Fruit fly (Drosophila melanogaster) whole organism, embryonic: ENCODE measurements around the gene Lgr1.
A peak's percentile ranks its signal among the peaks of the same experiment; 100 is the strongest.

ENCODE experiments used
- Aef1 ChIP-seq: fragments of 200-800 bp; sonication (Bioruptor generic); IDR thresholded peaks from 3 replicates; pipeline ENCODE4 v1.3.6; 2022; ENCODE audit warnings: missing biosample characterization, missing genetic modification characterization
- Antp ChIP-seq: fragments of 200-800 bp; sonication (Bioruptor generic); optimal IDR thresholded peaks from 3 replicates; lab custom pipeline; 2016; ENCODE audit warnings: missing biosample characterization, missing genetic modification characterization
- Bdp1 ChIP-seq: fragments of 200-800 bp; sonication (Bioruptor generic); optimal IDR thresholded peaks from 3 replicates; lab custom pipeline; 2016; ENCODE audit warnings: missing biosample characterization, missing genetic modification characterization
- CG11247 ChIP-seq: fragments of 200-800 bp; sonication (Bioruptor generic); IDR thresholded peaks from 2 replicates; pipeline ENCODE4 v1.3.6; 2022; ENCODE audit warnings: missing biosample characterization, missing genetic modification characterization
- CG11695 ChIP-seq: fragments of 200-800 bp; sonication (Bioruptor generic); IDR thresholded peaks from 3 replicates; pipeline ENCODE4 v1.3.6; 2022; ENCODE audit warnings: missing biosample characterization, missing genetic modification characterization
- CG1233 ChIP-seq: fragments of 200-800 bp; sonication (Bioruptor generic); optimal IDR thresholded peaks from 4 replicates; lab custom pipeline; 2018; ENCODE audit warnings: missing biosample characterization, mild to moderate bottlenecking, missing genetic modification characterization
- CG18262 ChIP-seq: fragments of 200-800 bp; optimal IDR thresholded peaks from 3 replicates; lab custom pipeline; 2019; ENCODE audit warnings: missing biosample characterization, mild to moderate bottlenecking, missing genetic modification characterization, moderate library complexity
- CG2678 ChIP-seq: fragments of 200-800 bp; sonication (Bioruptor generic); optimal IDR thresholded peaks from 3 replicates; lab custom pipeline; 2019; ENCODE audit warnings: missing biosample characterization, mild to moderate bottlenecking, missing genetic modification characterization, moderate library complexity
- CG2875 ChIP-seq: fragments of 200-800 bp; sonication (Bioruptor generic); optimal IDR thresholded peaks from 2 replicates; lab custom pipeline; 2017; ENCODE audit warnings: missing biosample characterization, mild to moderate bottlenecking, missing genetic modification characterization, missing genetic modification reagents
- CG43689 ChIP-seq: fragments of 200-800 bp; sonication (Bioruptor generic); IDR thresholded peaks from 2 replicates; pipeline ENCODE4 v1.3.6; 2022; ENCODE audit warnings: missing biosample characterization, missing genetic modification characterization
- CG4707 ChIP-seq: fragments of 200-800 bp; sonication (Bioruptor generic); optimal IDR thresholded peaks from 2 replicates; lab custom pipeline; 2018; ENCODE audit warnings: missing biosample characterization, mild to moderate bottlenecking, missing genetic modification characterization, moderate library complexity
- CG6765 ChIP-seq: fragments of 200-800 bp; sonication (Bioruptor generic); optimal IDR thresholded peaks from 3 replicates; lab custom pipeline; 2017; ENCODE audit warnings: missing biosample characterization, mild to moderate bottlenecking, missing genetic modification characterization
- CG6813 ChIP-seq: fragments of 200-800 bp; sonication (Bioruptor generic); optimal IDR thresholded peaks from 2 replicates; lab custom pipeline; 2017; ENCODE audit warnings: missing biosample characterization, missing genetic modification characterization, mild to moderate bottlenecking, moderate library complexity, missing genetic modification reagents
- CG7357 ChIP-seq: fragments of 200-800 bp; sonication (Bioruptor generic); IDR thresholded peaks from 3 replicates; pipeline ENCODE4 v1.3.6; 2022; ENCODE audit warnings: missing biosample characterization, missing genetic modification characterization
- CG8359 ChIP-seq: fragments of 200-800 bp; sonication (Bioruptor generic); optimal IDR thresholded peaks from 2 replicates; lab custom pipeline; 2017; ENCODE audit warnings: missing biosample characterization, mild to moderate bottlenecking, missing genetic modification characterization, borderline replicate concordance
- CG8924 ChIP-seq: fragments of 200-800 bp; optimal IDR thresholded peaks from 3 replicates; lab custom pipeline; 2019; ENCODE audit warnings: missing biosample characterization, mild to moderate bottlenecking, missing genetic modification characterization, moderate library complexity
- CG9437 ChIP-seq: fragments of 200-800 bp; sonication (Bioruptor generic); optimal IDR thresholded peaks from 2 replicates; lab custom pipeline; 2018; ENCODE audit warnings: missing biosample characterization, mild to moderate bottlenecking, missing genetic modification characterization
- CrebB ChIP-seq: fragments of 200-800 bp; sonication (Bioruptor generic); optimal IDR thresholded peaks from 3 replicates; lab custom pipeline; 2018; ENCODE audit warnings: missing biosample characterization, mild to moderate bottlenecking, missing genetic modification characterization
- D ChIP-seq, 2 experiments: fragments of 200-800 bp in 1 of 2; fragments of >200 bp in 1 of 2; sonication (Bioruptor generic) in 1 of 2; optimal IDR thresholded peaks; 2 replicates in 1 of 2; 3 replicates in 1 of 2; lab custom pipeline; 2017; ENCODE audit warnings: mild to moderate bottlenecking in 1 of 2, missing biosample characterization in 1 of 2, missing genetic modification characterization in 1 of 2, missing genetic modification reagents in 1 of 2
- D19B ChIP-seq: fragments of 200-800 bp; sonication (Bioruptor generic); optimal IDR thresholded peaks from 2 replicates; lab custom pipeline; 2017; ENCODE audit warnings: missing biosample characterization, mild to moderate bottlenecking, missing genetic modification characterization
- Elba2 ChIP-seq: fragments of 200-800 bp; sonication (Bioruptor generic); optimal IDR thresholded peaks from 3 replicates; lab custom pipeline; 2016; ENCODE audit warnings: missing biosample characterization, missing genetic modification characterization
- HLH3B ChIP-seq: fragments of 200-800 bp; sonication (Bioruptor generic); IDR thresholded peaks from 2 replicates; pipeline ENCODE4 v1.3.6; 2022; ENCODE audit warnings: missing biosample characterization, missing genetic modification characterization
- HLHmδ ChIP-seq: fragments of 200-800 bp; sonication (Bioruptor generic); optimal IDR thresholded peaks from 2 replicates; lab custom pipeline; 2018; ENCODE audit warnings: missing biosample characterization, mild to moderate bottlenecking, missing genetic modification characterization, moderate library complexity
- Lhr ChIP-seq: fragments of 200-800 bp; sonication (Bioruptor generic); optimal IDR thresholded peaks from 3 replicates; lab custom pipeline; 2017; ENCODE audit warnings: mild to moderate bottlenecking, missing biosample characterization, missing genetic modification reagents, missing genetic modification characterization
- Lpt ChIP-seq: fragments of >200 bp; optimal IDR thresholded peaks from 2 replicates; lab custom pipeline; 2018; ENCODE audit warnings: missing biosample characterization, missing genetic modification characterization
- Mrtf ChIP-seq: fragments of 200-800 bp; sonication (Bioruptor generic); IDR thresholded peaks from 3 replicates; pipeline ENCODE4 v1.3.6; 2022; ENCODE audit warnings: missing biosample characterization, missing genetic modification characterization
- Nf-YA ChIP-seq: fragments of 200-800 bp; sonication (Bioruptor generic); IDR thresholded peaks from 2 replicates; pipeline ENCODE4 v1.3.6; 2022; ENCODE audit warnings: missing biosample characterization, missing genetic modification characterization
- Nf-YB ChIP-seq: fragments of 200-800 bp; sonication (Bioruptor generic); optimal IDR thresholded peaks from 3 replicates; lab custom pipeline; 2019; ENCODE audit warnings: missing biosample characterization, mild to moderate bottlenecking, missing genetic modification characterization, moderate library complexity
- Oli ChIP-seq: fragments of 200-800 bp; sonication (Bioruptor generic); optimal IDR thresholded peaks from 2 replicates; lab custom pipeline; 2018; ENCODE audit warnings: missing biosample characterization, mild to moderate bottlenecking, missing genetic modification characterization, moderate library complexity
- Stat92E ChIP-seq, 3 experiments: fragments of >200 bp in 2 of 3; fragments of 200-800 bp in 1 of 3; sonication (Bioruptor generic) in 1 of 3; optimal IDR thresholded peaks; 2 replicates each; lab custom pipeline; 2017 to 2019; ENCODE audit warnings: missing biosample characterization in 3 of 3, missing genetic modification characterization in 3 of 3, mild to moderate bottlenecking in 1 of 3, moderate library complexity in 1 of 3
- Usf ChIP-seq: fragments of 200-800 bp; sonication (Bioruptor generic); optimal IDR thresholded peaks from 2 replicates; lab custom pipeline; 2017; ENCODE audit warnings: missing genotype, missing biosample characterization, missing genetic modification characterization
- ap ChIP-seq: fragments of 200-800 bp; sonication (Bioruptor generic); IDR thresholded peaks from 2 replicates; pipeline ENCODE4 v1.3.6; 2022; ENCODE audit warnings: missing biosample characterization, missing genetic modification characterization
- ash1 ChIP-seq: fragments of 200-800 bp; sonication (Bioruptor generic); optimal IDR thresholded peaks from 2 replicates; lab custom pipeline; 2018; ENCODE audit warnings: missing biosample characterization, mild to moderate bottlenecking, missing genetic modification characterization
- bbx ChIP-seq: fragments of 200-800 bp; sonication (Bioruptor generic); IDR thresholded peaks from 2 replicates; pipeline ENCODE4 v1.3.6; 2022; ENCODE audit warnings: missing biosample characterization, missing genetic modification characterization; ENCODE audit not compliant: partially characterized antibody
- corto ChIP-seq: fragments of 200-800 bp; sonication (Bioruptor generic); optimal IDR thresholded peaks from 2 replicates; lab custom pipeline; 2016; ENCODE audit warnings: missing biosample characterization, mild to moderate bottlenecking, missing genetic modification characterization, moderate library complexity
- dmrt99B ChIP-seq: fragments of 200-800 bp; sonication (Bioruptor generic); optimal IDR thresholded peaks from 2 replicates; lab custom pipeline; 2018; ENCODE audit warnings: missing biosample characterization, mild to moderate bottlenecking, missing genetic modification characterization, moderate library complexity
- fd102C ChIP-seq: fragments of 200-800 bp; sonication (Bioruptor generic); optimal IDR thresholded peaks from 2 replicates; lab custom pipeline; 2018; ENCODE audit warnings: missing biosample characterization, mild to moderate bottlenecking, missing genetic modification characterization, moderate library complexity
- fru ChIP-seq: fragments of >200 bp; optimal IDR thresholded peaks from 2 replicates; lab custom pipeline; 2017
- gcm ChIP-seq: fragments of 200-800 bp; sonication (Bioruptor generic); optimal IDR thresholded peaks from 2 replicates; lab custom pipeline; 2019; ENCODE audit warnings: missing biosample characterization, mild to moderate bottlenecking, missing genetic modification characterization, moderate library complexity
- gsb-n ChIP-seq: fragments of 200-800 bp; sonication (Bioruptor generic); optimal IDR thresholded peaks from 3 replicates; lab custom pipeline; 2018; ENCODE audit warnings: missing biosample characterization, mild to moderate bottlenecking, missing genetic modification characterization
- inv ChIP-seq: fragments of 200-800 bp; sonication (Bioruptor generic); IDR thresholded peaks from 2 replicates; pipeline ENCODE4 v1.3.6; 2022; ENCODE audit warnings: missing biosample characterization, missing genetic modification characterization; ENCODE audit not compliant: partially characterized antibody
- lbe ChIP-seq: fragments of 200-800 bp; sonication (Bioruptor generic); optimal IDR thresholded peaks from 2 replicates; lab custom pipeline; 2016; ENCODE audit warnings: missing biosample characterization, mild to moderate bottlenecking, missing genetic modification characterization
- seq ChIP-seq: fragments of 200-800 bp; sonication (Bioruptor generic); IDR thresholded peaks from 2 replicates; pipeline ENCODE4 v1.3.6; 2022; ENCODE audit warnings: missing biosample characterization, missing genetic modification characterization
- sim ChIP-seq: fragments of 200-800 bp; sonication (Bioruptor generic); IDR thresholded peaks from 2 replicates; pipeline ENCODE4 v1.3.6; 2022; ENCODE audit warnings: missing biosample characterization, missing genetic modification characterization
- tin ChIP-seq: fragments of 200-800 bp; sonication (Bioruptor generic); optimal IDR thresholded peaks from 3 replicates; lab custom pipeline; 2016; ENCODE audit warnings: missing biosample characterization, missing genetic modification characterization
- ttk ChIP-seq: fragments of 200-800 bp; sonication (Bioruptor generic); IDR thresholded peaks from 2 replicates; pipeline ENCODE4 v2.1.2; 2022; ENCODE audit warnings: missing biosample characterization, missing genetic modification characterization
- twi ChIP-seq: fragments of 200-800 bp; optimal IDR thresholded peaks from 2 replicates; lab custom pipeline; 2019; ENCODE audit warnings: missing biosample characterization, mild to moderate bottlenecking, missing genetic modification characterization, moderate library complexity
- vvl ChIP-seq: fragments of 200-800 bp; sonication (Bioruptor generic); IDR thresholded peaks from 2 replicates; pipeline ENCODE4 v1.3.6; 2022; ENCODE audit warnings: missing biosample characterization, missing genetic modification characterization
- wdn ChIP-seq: fragments of 200-800 bp; sonication (Bioruptor generic); IDR thresholded peaks from 2 replicates; pipeline ENCODE4 v1.3.6; 2022; ENCODE audit warnings: missing biosample characterization, missing genetic modification characterization

Gene Lgr1

DNA sequence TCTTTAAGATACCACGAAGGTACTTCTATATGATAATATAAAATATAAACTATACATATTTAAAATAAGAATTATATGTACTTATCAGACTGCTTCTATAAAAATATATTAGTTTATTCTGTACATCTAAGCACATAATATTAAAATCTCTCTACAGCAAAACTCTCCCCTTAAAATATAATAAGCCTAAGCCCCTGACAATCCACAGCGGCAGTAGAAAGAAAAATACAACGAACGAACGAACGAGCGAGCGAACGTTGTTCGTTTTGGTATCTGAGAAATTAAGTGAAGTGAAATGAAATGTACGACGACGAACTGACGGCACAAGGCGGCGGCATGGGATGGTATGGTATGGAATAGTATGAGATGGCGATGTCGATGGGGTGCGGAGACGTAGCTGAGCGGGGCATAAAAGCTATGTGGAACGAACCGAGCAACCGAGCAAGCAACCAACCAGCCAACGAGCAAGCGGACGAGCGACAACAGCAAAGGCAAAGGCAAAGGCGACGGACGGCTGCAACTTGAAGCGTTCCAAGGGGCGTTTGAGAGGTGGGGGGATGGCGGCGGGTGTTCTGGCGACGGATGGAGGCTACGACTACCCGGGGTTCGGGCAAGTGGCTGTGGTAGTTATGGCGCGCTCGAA is 25.0 kb upstream of the Lgr1 start (continued):
- TF ChIP-seq D (optimal IDR thresholded peaks at IDR 0.05; lab: Kevin White, UChicago) (no peak), D (GFP tag; optimal IDR thresholded peaks at IDR 0.05; lab: Kevin White, UChicago) (peak; percentile 98), CG8924 (tag; lab: Kevin White, UChicago) (peak; percentile 100), fd102C (GFP tag; lab: Kevin White, UChicago) (no peak), CG7357 (GFP tag; lab: Robert Waterston, UW) (peak; percentile 95), bbx (GFP tag; lab: Robert Waterston, UW) (0 out of 2 replicates have a peak, but pooled peaks have one; percentile 13), Elba2 (GFP tag; lab: Kevin White, UChicago) (no peak), Antp (GFP tag; lab: Kevin White, UChicago) (peak; percentile 55), CrebB (peak; percentile 96), CG1233 (GFP tag; lab: Kevin White, UChicago) (peak; percentile 97), Lhr (GFP tag; lab: Kevin White, UChicago) (no peak), ap (peak; percentile 97), gcm (peak; percentile 99), HLH3B (GFP tag; lab: Robert Waterston, UW) (peak; percentile 99), Nf-YA (GFP tag; lab: Robert Waterston, UW) (peak; percentile 95), CG11247 (GFP tag; lab: Robert Waterston, UW) (peak; percentile 97), CG4707 (peak; percentile 88), Mrtf (peak; percentile 97), CG18262 (tag; lab: Kevin White, UChicago) (peak; percentile 99), Lpt (GFP tag; lab: Kevin White, UChicago) (no peak), vvl (GFP tag; lab: Robert Waterston, UW) (peak; percentile 99), wdn (peak; percentile 95), gsb-n (tag; lab: Kevin White, UChicago) (peak; percentile 99), corto (GFP tag; lab: Kevin White, UChicago) (peak; percentile 95), CG9437 (peak; percentile 95), inv (GFP tag; lab: Robert Waterston, UW) (no peak), dmrt99B (peak; percentile 99), CG2875 (GFP tag; lab: Kevin White, UChicago) (peak; percentile 97), CG6765 (GFP tag; lab: Kevin White, UChicago) (peak; percentile 99), Nf-YB (GFP tag; lab: Kevin White, UChicago) (peak; percentile 89), Bdp1 (GFP tag; lab: Kevin White, UChicago) (peak; percentile 41), ttk (GFP tag; lab: Robert Waterston, UW) (peak; percentile 98), seq (GFP tag; lab: Robert Waterston, UW) (peak; percentile 98), sim (GFP tag; lab: Robert Waterston, UW) (peak; percentile 94), D19B (peak; percentile 96), Stat92E (GFP tag; optimal IDR thresholded peaks at IDR 0.05; lab: Kevin White, UChicago) (peak in 1 of 3 experiments; percentile 88), CG43689 (GFP tag; lab: Robert Waterston, UW) (peak; percentile 96), CG8359 (GFP tag; lab: Kevin White, UChicago) (peak; percentile 91), Usf (peak; percentile 95), HLHmδ (GFP tag; lab: Kevin White, UChicago) (no peak), Aef1 (GFP tag; lab: Robert Waterston, UW) (peak; percentile 97), ash1 (GFP tag; lab: Kevin White, UChicago) (peak; percentile 84), CG2678 (tag; lab: Kevin White, UChicago) (peak; percentile 100), Oli (tag; lab: Kevin White, UChicago) (peak; percentile 99), lbe (GFP tag; lab: Kevin White, UChicago) (peak; percentile 98), CG11695 (GFP tag; lab: Robert Waterston, UW) (peak; percentile 99), twi (tag; lab: Kevin White, UChicago) (peak; percentile 96), fru (no peak), CG6813 (GFP tag; lab: Kevin White, UChicago) (peak; percentile 98), tin (GFP tag; lab: Kevin White, UChicago) (peak; percentile 96)
